Fruit fly (Drosophila melanogaster) Kc167 (cell line): ENCODE results near the gene ND-18.

Source experiments
- Myc ChIP-seq: fragments of >200 bp; optimal IDR thresholded peaks from 2 replicates; lab custom pipeline; 2017; ENCODE audit warnings: missing external identifiers
- Sin3A ChIP-seq: fragments of >200 bp; optimal IDR thresholded peaks from 2 replicates; lab custom pipeline; 2018; ENCODE audit warnings: missing external identifiers
- h ChIP-seq: fragments of >200 bp; optimal IDR thresholded peaks from 3 replicates; lab custom pipeline; 2018; ENCODE audit warnings: missing external identifiers
- insv ChIP-seq: fragments of >200 bp; optimal IDR thresholded peaks from 3 replicates; lab custom pipeline; 2018; ENCODE audit warnings: missing external identifiers
- psq ChIP-seq: fragments of >200 bp; optimal IDR thresholded peaks from 2 replicates; lab custom pipeline; 2017; ENCODE audit warnings: missing external identifiers
- ttk ChIP-seq: sonication (Bioruptor generic); optimal IDR thresholded peaks from 2 replicates; lab custom pipeline; 2017; ENCODE audit warnings: missing external identifiers

Gene ND-18

DNA sequence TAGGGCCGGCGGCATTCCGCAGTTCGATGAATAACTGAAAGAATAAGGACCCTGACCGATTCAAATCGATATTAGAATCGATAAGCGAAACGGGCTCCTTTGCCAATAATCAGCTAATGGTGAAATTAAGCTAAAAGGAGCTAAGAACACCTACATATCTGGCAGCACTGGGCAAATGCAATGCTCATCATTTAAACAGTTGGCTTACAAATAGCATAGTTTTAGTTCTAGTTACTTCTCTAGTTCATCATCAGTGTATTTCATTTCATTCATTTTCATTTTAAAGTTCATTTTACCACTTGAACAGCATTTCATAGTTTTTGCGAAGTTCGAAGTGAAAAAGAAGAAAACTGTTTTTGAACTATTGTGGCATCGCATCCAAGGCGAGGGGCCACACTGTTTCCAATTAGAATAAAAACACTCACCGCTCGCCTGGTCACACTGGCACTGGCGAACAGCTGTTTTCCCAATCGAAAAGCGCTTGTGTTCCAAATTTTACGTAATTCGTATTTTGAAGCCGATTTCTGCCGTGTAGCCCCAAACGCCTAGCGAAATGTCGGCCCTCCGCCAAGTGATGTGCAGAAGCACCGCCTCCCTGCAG lies at the start of gene ND-18, which contains the start of gene pcm:
Gene ND-18 (plus strand): TSS at position 438 of the 601 bp plus-strand sequence.
Gene pcm (minus strand): TSS at position 28 of the 601 bp plus-strand sequence.
- TF ChIP-seq h (lab: Kevin White, UChicago): no peak
- TF ChIP-seq ttk (lab: Kevin White, UChicago): no peak
- no peak for TF ChIP-seq psq (lab: Kevin White, UChicago)
- no peak for TF ChIP-seq insv (lab: Kevin White, UChicago)
- TF ChIP-seq Myc (lab: Kevin White, UChicago): no peak
- no peak for TF ChIP-seq Sin3A (lab: Kevin White, UChicago)

DNA sequence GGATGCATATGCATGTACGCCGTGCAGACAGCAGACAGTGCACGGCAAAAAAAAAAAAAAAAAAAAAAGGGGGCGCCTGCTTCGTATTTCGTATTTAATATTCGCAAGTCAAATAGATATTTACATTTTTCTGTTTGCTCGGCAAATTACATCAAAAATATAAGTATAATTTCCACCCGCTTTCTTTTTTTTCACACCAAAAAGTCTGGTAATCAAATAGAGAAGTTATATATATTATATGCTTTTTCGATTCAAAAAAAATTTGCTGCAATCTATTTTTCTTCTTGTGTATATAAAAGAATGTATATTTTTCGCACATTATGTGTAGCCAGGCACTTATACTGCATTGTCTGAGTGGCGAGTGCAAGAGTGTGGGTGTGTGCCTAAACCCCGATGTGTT lies 43.9 kb upstream of the ND-18 start:
- no peak for TF ChIP-seq insv (lab: Kevin White, UChicago)
- TF ChIP-seq psq (lab: Kevin White, UChicago): no peak
- no peak for TF ChIP-seq h (lab: Kevin White, UChicago)
- TF ChIP-seq Sin3A (lab: Kevin White, UChicago): no peak
- TF ChIP-seq Myc (lab: Kevin White, UChicago): no peak
- TF ChIP-seq ttk (lab: Kevin White, UChicago): no peak

- no peak for TF ChIP-seq psq (lab: Kevin White, UChicago)
- no peak for TF ChIP-seq insv (lab: Kevin White, UChicago)
- no peak for TF ChIP-seq ttk (lab: Kevin White, UChicago)
Measured at dm6 chrX:19453138-19453537, 39.1 kb upstream of the ND-18 start.

DNA sequence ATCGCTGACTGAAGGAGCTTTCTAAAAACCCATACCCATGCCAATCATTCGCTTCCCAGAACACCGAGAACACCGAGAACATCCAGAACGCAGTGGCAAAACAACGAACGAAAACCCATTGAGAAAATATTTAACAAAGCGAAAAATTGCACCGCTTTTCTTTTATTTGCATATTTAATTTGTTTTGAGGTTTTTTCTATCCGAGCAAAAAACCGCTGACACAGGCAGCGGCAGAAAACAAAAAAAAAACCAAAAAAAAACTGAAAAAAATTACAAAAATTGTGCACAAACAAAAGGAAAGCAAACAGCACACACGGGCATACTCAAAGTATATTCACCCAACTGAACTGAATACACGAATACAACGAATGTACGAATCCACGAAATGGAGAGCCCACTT lies 30.6 kb upstream of the ND-18 start:
- TF ChIP-seq psq (lab: Kevin White, UChicago): no peak
- no peak for TF ChIP-seq ttk (lab: Kevin White, UChicago)
- TF ChIP-seq Sin3A (lab: Kevin White, UChicago): no peak
- TF ChIP-seq Myc (lab: Kevin White, UChicago): no peak
- no peak for TF ChIP-seq h (lab: Kevin White, UChicago)
- no peak for TF ChIP-seq insv (lab: Kevin White, UChicago)

DNA sequence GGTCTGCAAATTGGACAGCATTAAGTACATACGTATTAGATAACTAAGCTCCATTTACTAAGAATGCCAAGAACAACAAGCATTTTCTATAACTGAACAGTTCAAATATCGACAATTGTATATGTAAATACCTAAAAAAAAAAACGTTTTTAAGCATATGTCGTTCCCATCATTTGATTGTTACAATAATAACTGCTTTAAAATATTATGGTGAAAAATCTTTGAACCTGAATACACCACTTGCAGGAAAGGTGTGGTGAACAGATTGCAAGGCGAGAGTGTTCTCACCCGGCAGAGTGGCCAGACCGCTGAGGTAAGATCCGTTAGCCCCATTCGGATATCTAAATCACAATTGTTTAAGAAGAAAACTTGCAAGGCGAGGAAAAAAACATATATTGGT lies 17.5 kb upstream of the ND-18 start, which contains the start of gene narya:
Gene narya (plus strand): TSS at position 301 of the 400 bp plus-strand sequence.
- no peak for TF ChIP-seq Sin3A (lab: Kevin White, UChicago)
- no peak for TF ChIP-seq h (lab: Kevin White, UChicago)
- TF ChIP-seq Myc (lab: Kevin White, UChicago): no peak
- TF ChIP-seq ttk (lab: Kevin White, UChicago): no peak
- no peak for TF ChIP-seq insv (lab: Kevin White, UChicago)
- TF ChIP-seq psq (lab: Kevin White, UChicago): no peak

dm6 chrX:19479134-19479533 lies 13.1 kb upstream of the ND-18 start, which contains the start of gene CG32533:
Gene CG32533 (minus strand): TSS chrX:19479411.
- TF ChIP-seq h (lab: Kevin White, UChicago) (no peak), Myc (lab: Kevin White, UChicago) (no peak), Sin3A (lab: Kevin White, UChicago) (no peak), psq (lab: Kevin White, UChicago) (no peak), insv (lab: Kevin White, UChicago) (no peak), ttk (lab: Kevin White, UChicago) (no peak)

dm6 chrX:19479869-19480326 lies 12.3 kb upstream of the ND-18 start, which contains the start of the genes Naa15-16 and mRpS14:
Gene Naa15-16 (plus strand): TSS chrX:19479984.
Gene mRpS14 (minus strand): TSS chrX:19480238.
- TF ChIP-seq insv (lab: Kevin White, UChicago): no peak
- TF ChIP-seq h (lab: Kevin White, UChicago): no peak
- no peak for TF ChIP-seq Sin3A (lab: Kevin White, UChicago)
- TF ChIP-seq Myc (lab: Kevin White, UChicago): no peak
- no peak for TF ChIP-seq psq (lab: Kevin White, UChicago)
- no peak for TF ChIP-seq ttk (lab: Kevin White, UChicago)

- TF ChIP-seq Myc (lab: Kevin White, UChicago): no peak
- TF ChIP-seq h (lab: Kevin White, UChicago): no peak
- TF ChIP-seq psq (lab: Kevin White, UChicago): no peak
Measured at dm6 chrX:19480544-19481127, 11.6 kb upstream of the ND-18 start.

- TF ChIP-seq Myc (lab: Kevin White, UChicago): no peak
- no peak for TF ChIP-seq insv (lab: Kevin White, UChicago)
- no peak for TF ChIP-seq h (lab: Kevin White, UChicago)
- no peak for TF ChIP-seq psq (lab: Kevin White, UChicago)
- no peak for TF ChIP-seq ttk (lab: Kevin White, UChicago)
- no peak for TF ChIP-seq Sin3A (lab: Kevin White, UChicago)
Measured at dm6 chrX:19485057-19485456, 7.2 kb upstream of the ND-18 start.

dm6 chrX:19494285-19494684 lies 2.1 kb downstream of the ND-18 start, which contains the start of gene CG12204:
Gene CG12204 (minus strand): TSS chrX:19494401.
- no peak for TF ChIP-seq insv (lab: Kevin White, UChicago)
- TF ChIP-seq psq (lab: Kevin White, UChicago): no peak
- TF ChIP-seq h (lab: Kevin White, UChicago): no peak
- TF ChIP-seq ttk (lab: Kevin White, UChicago): no peak
- no peak for TF ChIP-seq Myc (lab: Kevin White, UChicago)
- no peak for TF ChIP-seq Sin3A (lab: Kevin White, UChicago)

DNA sequence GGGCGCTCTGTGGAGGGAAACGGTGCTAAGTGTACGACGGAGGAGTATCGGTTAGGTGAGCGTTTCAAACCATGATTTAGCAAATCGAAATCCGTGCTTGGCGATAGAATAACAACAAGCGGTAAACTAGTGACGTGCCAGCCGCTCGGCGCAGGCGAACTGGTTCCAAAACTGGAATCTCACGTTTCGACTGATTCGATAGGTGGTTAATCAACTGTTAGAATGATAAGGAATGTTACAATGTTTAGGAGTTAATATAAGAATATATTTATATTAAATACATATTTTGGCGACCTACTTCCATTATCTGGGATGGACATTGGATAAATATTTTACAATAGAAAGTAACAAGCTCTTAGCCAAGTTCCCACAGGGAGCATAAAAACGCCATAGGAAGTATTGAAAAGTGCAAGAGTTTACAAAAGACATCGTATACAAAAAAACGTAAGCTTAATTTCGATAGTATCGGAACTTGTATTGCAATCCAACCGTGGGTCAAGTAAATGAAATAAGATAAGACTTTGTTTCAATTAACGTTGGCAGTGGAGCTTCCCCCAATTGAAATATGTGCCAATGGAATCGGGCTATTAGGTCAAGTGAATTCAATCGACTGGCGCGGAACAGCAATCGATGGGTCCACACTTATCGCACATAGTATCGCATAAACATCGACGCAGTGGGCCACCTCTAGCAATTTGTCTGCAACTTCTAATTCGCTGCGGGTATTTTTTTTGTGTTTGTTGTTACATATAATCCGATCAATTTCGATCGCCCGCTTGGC lies 2.8 kb downstream of the ND-18 start, which contains the start of the genes ksh, CG14200 and Pfrx:
Gene ksh (minus strand): TSS at position 163 of the 781 bp plus-strand sequence.
Gene CG14200 (plus strand): TSS at position 676 of the 781 bp plus-strand sequence.
Gene Pfrx (plus strand): TSS at position 676 of the 781 bp plus-strand sequence.
- TF ChIP-seq Sin3A (lab: Kevin White, UChicago) (no peak), psq (lab: Kevin White, UChicago) (no peak), insv (lab: Kevin White, UChicago) (no peak), ttk (lab: Kevin White, UChicago) (no peak), Myc (lab: Kevin White, UChicago) (no peak), h (lab: Kevin White, UChicago) (no peak)
